Fruit fly (Drosophila melanogaster) whole organism, embryonic: Measurements from ENCODE around the gene CG11771.

Source experiments
- CG12155 ChIP-seq: fragments of 200-800 bp; sonication (Bioruptor generic); optimal IDR thresholded peaks from 3 replicates; lab custom pipeline; 2016; ENCODE audit warnings: missing biosample characterization, missing genetic modification characterization
- CG43689 ChIP-seq: fragments of 200-800 bp; sonication (Bioruptor generic); IDR thresholded peaks from 2 replicates; pipeline ENCODE4 v1.3.6; 2022; ENCODE audit warnings: missing biosample characterization, missing genetic modification characterization
- CG7839 ChIP-seq: fragments of 200-800 bp; sonication (Bioruptor generic); optimal IDR thresholded peaks from 3 replicates; lab custom pipeline; 2018; ENCODE audit warnings: missing biosample characterization, mild to moderate bottlenecking, missing genetic modification characterization, moderate library complexity
- Myb ChIP-seq: fragments of 200-800 bp; sonication (Bioruptor generic); optimal IDR thresholded peaks from 2 replicates; lab custom pipeline; 2016; ENCODE audit warnings: missing biosample characterization, missing genetic modification characterization
- Ptx1 ChIP-seq: fragments of 200-800 bp; sonication (Bioruptor generic); IDR thresholded peaks from 2 replicates; pipeline ENCODE4 v1.3.6; 2022; ENCODE audit warnings: missing biosample characterization, missing genetic modification characterization
- Sox102F ChIP-seq: fragments of 200-800 bp; sonication (Bioruptor generic); optimal IDR thresholded peaks from 2 replicates; lab custom pipeline; 2018; ENCODE audit warnings: missing biosample characterization, mild to moderate bottlenecking, missing genetic modification characterization, moderate library complexity
- Xbp1 ChIP-seq: fragments of 200-800 bp; sonication (Bioruptor generic); optimal IDR thresholded peaks from 3 replicates; lab custom pipeline; 2016; ENCODE audit warnings: missing biosample characterization, mild to moderate bottlenecking, missing genetic modification characterization
- odd ChIP-seq: fragments of 200-800 bp; sonication (Bioruptor generic); optimal IDR thresholded peaks from 2 replicates; lab custom pipeline; 2017; ENCODE audit warnings: missing biosample characterization, mild to moderate bottlenecking, missing genetic modification characterization
- tin ChIP-seq: fragments of 200-800 bp; sonication (Bioruptor generic); optimal IDR thresholded peaks from 3 replicates; lab custom pipeline; 2016; ENCODE audit warnings: missing biosample characterization, missing genetic modification characterization
- usp ChIP-seq: fragments of >200 bp; optimal IDR thresholded peaks from 2 replicates; lab custom pipeline; 2017; ENCODE audit warnings: missing biosample characterization, missing genetic modification characterization

dm6 chr3R:24974762-24975432 is 43.1 kb downstream of the CG11771 start:
- TF ChIP-seq tin (no peak), Sox102F (GFP tag; lab: Kevin White, UChicago) (no peak), CG12155 (GFP tag; lab: Kevin White, UChicago) (no peak), usp (no peak), CG7839 (tag; lab: Kevin White, UChicago) (no peak), CG43689 (GFP tag; lab: Robert Waterston, UW) (no peak), odd (GFP tag; lab: Kevin White, UChicago) (no peak), Xbp1 (GFP tag; lab: Kevin White, UChicago) (no peak), Ptx1 (GFP tag; lab: Robert Waterston, UW) (no peak), Myb (GFP tag; lab: Kevin White, UChicago) (no peak)
